Fruit fly (Drosophila melanogaster) whole organism, prepupa: ENCODE data around the gene CG33687.

Experiments
- Eip78C ChIP-seq: fragments of 200-800 bp; sonication (Bioruptor generic); peaks from one replicate; lab custom pipeline; 2016; ENCODE audit warnings: missing biosample characterization, missing genetic modification characterization
- Lpt ChIP-seq: fragments of 200-800 bp; sonication (Bioruptor generic); optimal IDR thresholded peaks from 3 replicates; lab custom pipeline; 2016; ENCODE audit warnings: missing biosample characterization, missing genetic modification characterization
- OdsH ChIP-seq: fragments of 200-800 bp; sonication (Bioruptor generic); optimal IDR thresholded peaks from 3 replicates; lab custom pipeline; 2016; ENCODE audit warnings: missing biosample characterization, missing genetic modification characterization

dm6 chr3L:16177751-16178150, 19.9 kb upstream of the CG33687 start:
- TF ChIP-seq Eip78C (GFP tag; lab: Kevin White, UChicago) (no peak), Lpt (no peak), OdsH (GFP tag; lab: Kevin White, UChicago) (no peak)
